Fruit fly (Drosophila melanogaster) whole organism, embryonic: ENCODE results near the gene smal.

Experiments used
- CG11398 ChIP-seq: fragments of 200-800 bp; sonication (Bioruptor generic); optimal IDR thresholded peaks from 2 replicates; lab custom pipeline; 2016; ENCODE audit warnings: missing biosample characterization, missing genetic modification characterization
- CG1233 ChIP-seq: fragments of 200-800 bp; sonication (Bioruptor generic); optimal IDR thresholded peaks from 4 replicates; lab custom pipeline; 2018; ENCODE audit warnings: missing biosample characterization, mild to moderate bottlenecking, missing genetic modification characterization
- CG12769 ChIP-seq: fragments of 200-800 bp; sonication (Bioruptor generic); optimal IDR thresholded peaks from 2 replicates; lab custom pipeline; 2019; ENCODE audit warnings: missing biosample characterization, mild to moderate bottlenecking, missing genetic modification characterization, moderate library complexity
- CG14860 ChIP-seq: fragments of 200-800 bp; sonication (Bioruptor generic); IDR thresholded peaks from 3 replicates; pipeline ENCODE4 v1.3.6; 2022; ENCODE audit warnings: missing biosample characterization, missing genetic modification characterization; ENCODE audit not compliant: partially characterized antibody
- CG15479 ChIP-seq: fragments of 200-800 bp; sonication (Bioruptor generic); optimal IDR thresholded peaks from 3 replicates; lab custom pipeline; 2019; ENCODE audit warnings: missing biosample characterization, mild to moderate bottlenecking, missing genetic modification characterization, moderate library complexity
- CG15696 ChIP-seq: fragments of 200-800 bp; sonication (Bioruptor generic); optimal IDR thresholded peaks from 2 replicates; lab custom pipeline; 2019; ENCODE audit warnings: missing biosample characterization, mild to moderate bottlenecking, missing genetic modification characterization, moderate library complexity
- CG16813 ChIP-seq: fragments of 200-800 bp; sonication (Bioruptor generic); IDR thresholded peaks from 3 replicates; pipeline ENCODE4 v1.3.6; 2022; ENCODE audit warnings: missing biosample characterization, missing genetic modification characterization; ENCODE audit not compliant: partially characterized antibody
- CG17612 ChIP-seq: fragments of 200-800 bp; sonication (Bioruptor generic); IDR thresholded peaks from 2 replicates; pipeline ENCODE4 v1.3.6; 2022; ENCODE audit warnings: missing biosample characterization, missing genetic modification characterization
- CG17802 ChIP-seq: fragments of 200-800 bp; sonication (Bioruptor generic); optimal IDR thresholded peaks from 2 replicates; lab custom pipeline; 2018; ENCODE audit warnings: missing biosample characterization, mild to moderate bottlenecking, missing genetic modification characterization, moderate library complexity
- CG2120 ChIP-seq: fragments of 200-800 bp; sonication (Bioruptor generic); optimal IDR thresholded peaks from 3 replicates; lab custom pipeline; 2016; ENCODE audit warnings: missing biosample characterization, missing genetic modification characterization
- CG3065 ChIP-seq: fragments of 200-800 bp; sonication (Bioruptor generic); optimal IDR thresholded peaks from 2 replicates; lab custom pipeline; 2016; ENCODE audit warnings: missing biosample characterization, missing genetic modification characterization
- CG33557 ChIP-seq: fragments of 200-800 bp; sonication (Bioruptor generic); optimal IDR thresholded peaks from 2 replicates; lab custom pipeline; 2019; ENCODE audit warnings: missing biosample characterization, mild to moderate bottlenecking, missing genetic modification characterization, moderate library complexity
- CG34376 ChIP-seq: fragments of 200-800 bp; sonication (Bioruptor generic); optimal IDR thresholded peaks from 2 replicates; lab custom pipeline; 2018; ENCODE audit warnings: missing biosample characterization, mild to moderate bottlenecking, missing genetic modification characterization
- CG7928 ChIP-seq: fragments of 200-800 bp; sonication (Bioruptor generic); optimal IDR thresholded peaks from 2 replicates; lab custom pipeline; 2017; ENCODE audit warnings: missing biosample characterization, mild to moderate bottlenecking, missing genetic modification characterization
- CG8359 ChIP-seq: fragments of 200-800 bp; sonication (Bioruptor generic); optimal IDR thresholded peaks from 2 replicates; lab custom pipeline; 2017; ENCODE audit warnings: missing biosample characterization, mild to moderate bottlenecking, missing genetic modification characterization, borderline replicate concordance
- CTCF ChIP-seq: fragments of 200-800 bp; sonication (Bioruptor generic); optimal IDR thresholded peaks from 2 replicates; lab custom pipeline; 2017; ENCODE audit warnings: missing biosample characterization, mild to moderate bottlenecking, missing genetic modification characterization, moderate library complexity
- CkIIα-i1 ChIP-seq: fragments of 200-800 bp; sonication (Bioruptor generic); IDR thresholded peaks from 2 replicates; pipeline ENCODE4 v1.3.6; 2022; ENCODE audit warnings: missing biosample characterization, missing genetic modification characterization
- D19A ChIP-seq: fragments of 200-800 bp; optimal IDR thresholded peaks from 3 replicates; lab custom pipeline; 2019; ENCODE audit warnings: missing biosample characterization, mild to moderate bottlenecking, missing genetic modification characterization, moderate library complexity
- Fer3 ChIP-seq: fragments of 200-800 bp; sonication (Bioruptor generic); optimal IDR thresholded peaks from 2 replicates; lab custom pipeline; 2018; ENCODE audit warnings: missing biosample characterization, mild to moderate bottlenecking, missing genetic modification characterization, moderate library complexity
- HLH3B ChIP-seq: fragments of 200-800 bp; sonication (Bioruptor generic); IDR thresholded peaks from 2 replicates; pipeline ENCODE4 v1.3.6; 2022; ENCODE audit warnings: missing biosample characterization, missing genetic modification characterization
- Lhr ChIP-seq: fragments of 200-800 bp; sonication (Bioruptor generic); optimal IDR thresholded peaks from 3 replicates; lab custom pipeline; 2017; ENCODE audit warnings: mild to moderate bottlenecking, missing biosample characterization, missing genetic modification reagents, missing genetic modification characterization
- MESR4 ChIP-seq: fragments of 200-800 bp; sonication (Bioruptor generic); optimal IDR thresholded peaks from 2 replicates; lab custom pipeline; 2018; ENCODE audit warnings: missing biosample characterization, mild to moderate bottlenecking, missing genetic modification characterization, moderate library complexity
- NK7.1 ChIP-seq: fragments of 200-800 bp; sonication (Bioruptor generic); optimal IDR thresholded peaks from 3 replicates; lab custom pipeline; 2016; ENCODE audit warnings: missing biosample characterization, missing genetic modification characterization
- Rx ChIP-seq: fragments of 200-800 bp; sonication (Bioruptor generic); IDR thresholded peaks from 2 replicates; pipeline ENCODE4 v1.3.6; 2022; ENCODE audit warnings: missing biosample characterization, missing genetic modification characterization
- Scr ChIP-seq: fragments of 200-800 bp; sonication (Bioruptor generic); IDR thresholded peaks from 2 replicates; pipeline ENCODE4 v1.3.6; 2022; ENCODE audit warnings: missing biosample characterization, missing genetic modification characterization; ENCODE audit not compliant: partially characterized antibody
- TFAM ChIP-seq: fragments of 200-800 bp; sonication (Bioruptor generic); optimal IDR thresholded peaks from 2 replicates; lab custom pipeline; 2017; ENCODE audit warnings: missing biosample characterization, missing genetic modification characterization, inconsistent platforms
- Vsx1 ChIP-seq: fragments of 200-800 bp; sonication (Bioruptor generic); optimal IDR thresholded peaks from 2 replicates; lab custom pipeline; 2017; ENCODE audit warnings: missing biosample characterization, mild to moderate bottlenecking, missing genetic modification characterization, missing genetic modification reagents
- bigmax ChIP-seq: fragments of 200-800 bp; sonication (Bioruptor generic); optimal IDR thresholded peaks from 2 replicates; lab custom pipeline; 2018; ENCODE audit warnings: missing biosample characterization, mild to moderate bottlenecking, missing genetic modification characterization
- ci ChIP-seq: fragments of 200-800 bp; sonication (Bioruptor generic); IDR thresholded peaks from 3 replicates; pipeline ENCODE4 v1.3.6; 2022; ENCODE audit warnings: missing biosample characterization, missing genetic modification characterization
- fd102C ChIP-seq: fragments of 200-800 bp; sonication (Bioruptor generic); optimal IDR thresholded peaks from 2 replicates; lab custom pipeline; 2018; ENCODE audit warnings: missing biosample characterization, mild to moderate bottlenecking, missing genetic modification characterization, moderate library complexity
- grau ChIP-seq: fragments of 200-800 bp; optimal IDR thresholded peaks from 3 replicates; lab custom pipeline; 2019; ENCODE audit warnings: missing biosample characterization, mild to moderate bottlenecking, missing genetic modification characterization, moderate library complexity
- gsb ChIP-seq: fragments of 200-800 bp; sonication (Bioruptor generic); IDR thresholded peaks from 2 replicates; pipeline ENCODE4 v1.3.6; 2022; ENCODE audit warnings: missing biosample characterization, missing genetic modification characterization
- gsb-n ChIP-seq: fragments of 200-800 bp; sonication (Bioruptor generic); optimal IDR thresholded peaks from 3 replicates; lab custom pipeline; 2018; ENCODE audit warnings: missing biosample characterization, mild to moderate bottlenecking, missing genetic modification characterization
- knrl ChIP-seq: fragments of 200-800 bp; sonication (Bioruptor generic); IDR thresholded peaks from 3 replicates; pipeline ENCODE4 v1.3.6; 2022; ENCODE audit warnings: missing biosample characterization, missing genetic modification characterization; ENCODE audit not compliant: partially characterized antibody
- mirr ChIP-seq: fragments of 200-800 bp; sonication (Bioruptor generic); optimal IDR thresholded peaks from 3 replicates; lab custom pipeline; 2018; ENCODE audit warnings: missing biosample characterization, mild to moderate bottlenecking, missing genetic modification characterization
- nom ChIP-seq: fragments of 200-800 bp; sonication (Bioruptor generic); optimal IDR thresholded peaks from 2 replicates; lab custom pipeline; 2017; ENCODE audit warnings: missing biosample characterization, missing genetic modification characterization, mild to moderate bottlenecking, moderate library complexity, missing genetic modification reagents
- org-1 ChIP-seq: fragments of 200-800 bp; sonication (Bioruptor generic); optimal IDR thresholded peaks from 2 replicates; lab custom pipeline; 2017; ENCODE audit warnings: missing biosample characterization, missing genetic modification characterization
- pfk ChIP-seq: fragments of 200-800 bp; sonication (Bioruptor generic); optimal IDR thresholded peaks from 2 replicates; lab custom pipeline; 2018; ENCODE audit warnings: missing biosample characterization, mild to moderate bottlenecking, missing genetic modification characterization, moderate library complexity
- pum ChIP-seq: fragments of 200-800 bp; sonication (Bioruptor generic); optimal IDR thresholded peaks from 2 replicates; lab custom pipeline; 2016; ENCODE audit warnings: missing biosample characterization, missing genetic modification characterization
- pzg ChIP-seq: fragments of 200-800 bp; sonication (Bioruptor generic); optimal IDR thresholded peaks from 3 replicates; lab custom pipeline; 2018; ENCODE audit warnings: missing biosample characterization, mild to moderate bottlenecking, missing genetic modification characterization, moderate library complexity
- salm ChIP-seq: fragments of 200-800 bp; sonication (Bioruptor generic); optimal IDR thresholded peaks from 2 replicates; lab custom pipeline; 2018; ENCODE audit warnings: missing biosample characterization, mild to moderate bottlenecking, missing genetic modification characterization
- sd ChIP-seq: fragments of 200-800 bp; sonication (Bioruptor generic); optimal IDR thresholded peaks from 3 replicates; lab custom pipeline; 2018; ENCODE audit warnings: missing biosample characterization, mild to moderate bottlenecking, missing genetic modification characterization, moderate library complexity
- sens ChIP-seq: fragments of 200-800 bp; sonication (Bioruptor generic); peaks from one replicate; lab custom pipeline; 2016; ENCODE audit warnings: missing biosample characterization, missing genetic modification characterization
- so ChIP-seq: fragments of 200-800 bp; sonication (Bioruptor generic); IDR thresholded peaks from 3 replicates; pipeline ENCODE4 v1.3.6; 2022; ENCODE audit warnings: missing biosample characterization, missing genetic modification characterization
- stc ChIP-seq: fragments of 200-800 bp; sonication (Bioruptor generic); IDR thresholded peaks from 2 replicates; pipeline ENCODE4 v1.3.6; 2022; ENCODE audit warnings: missing biosample characterization, missing genetic modification characterization
- tll ChIP-seq, 2 experiments: fragments of 200-800 bp in 1 of 2; fragments of >200 bp in 1 of 2; sonication (Bioruptor generic) in 1 of 2; optimal IDR thresholded peaks; 2 replicates each; lab custom pipeline; 2017 to 2019; ENCODE audit warnings: missing biosample characterization in 2 of 2, missing genetic modification characterization in 2 of 2, mild to moderate bottlenecking in 1 of 2, moderate library complexity in 1 of 2
- twi ChIP-seq: fragments of 200-800 bp; optimal IDR thresholded peaks from 2 replicates; lab custom pipeline; 2019; ENCODE audit warnings: missing biosample characterization, mild to moderate bottlenecking, missing genetic modification characterization, moderate library complexity
- zen2 ChIP-seq: fragments of 200-800 bp; sonication (Bioruptor generic); IDR thresholded peaks from 3 replicates; pipeline ENCODE4 v1.3.6; 2022; ENCODE audit warnings: missing biosample characterization, missing genetic modification characterization; ENCODE audit not compliant: partially characterized antibody
- zfh1 ChIP-seq: fragments of 200-800 bp; sonication (Bioruptor generic); IDR thresholded peaks from 3 replicates; pipeline ENCODE4 v1.3.6; 2022; ENCODE audit warnings: missing biosample characterization, missing genetic modification characterization

smal gene

DNA sequence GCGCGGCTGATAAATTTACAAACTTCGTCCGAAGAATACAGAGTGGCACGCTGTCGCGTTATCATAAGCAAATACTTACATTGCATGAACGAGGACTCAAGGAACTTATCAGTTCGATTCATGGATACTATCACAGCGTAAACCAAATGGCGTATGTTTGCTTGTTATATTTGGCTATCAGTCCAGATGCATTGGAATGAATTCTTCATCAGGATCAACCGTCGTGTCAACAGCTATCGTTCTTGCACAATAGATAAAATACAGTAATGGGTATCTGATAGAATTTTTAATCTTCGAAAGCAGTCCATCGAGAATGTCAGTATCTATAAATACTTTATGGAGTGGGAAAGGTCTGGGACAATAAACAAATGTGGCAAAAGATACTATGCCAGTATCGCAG lies 1.8 kb upstream of the smal start:
- TF ChIP-seq CG33557 (GFP tag; lab: Kevin White, UChicago) (peak; percentile 7), CG16813 (0 out of 3 replicates have a peak, but pooled peaks have one; percentile 33), twi (tag; lab: Kevin White, UChicago) (peak; percentile 28), CG15696 (tag; lab: Kevin White, UChicago) (peak; percentile 55), CG14860 (GFP tag; lab: Robert Waterston, UW) (peak; percentile 33; the same call in 1 of the 3 replicates), CG8359 (peak; percentile 31), gsb (no peak), Scr (0 out of 2 replicates have a peak, but pooled peaks have one; percentile 12), CG15479 (GFP tag; lab: Kevin White, UChicago) (peak; percentile 97), sens (GFP tag; lab: Kevin White, UChicago) (peak; percentile 66), MESR4 (GFP tag; lab: Kevin White, UChicago) (no peak), zfh1 (GFP tag; lab: Robert Waterston, UW) (0 out of 3 replicates have a peak, but pooled peaks have one; percentile 9), CG2120 (GFP tag; lab: Kevin White, UChicago) (no peak), fd102C (GFP tag; lab: Kevin White, UChicago) (peak; percentile 56)

- TF ChIP-seq CG12769 (tag; lab: Kevin White, UChicago) (no peak), grau (tag; lab: Kevin White, UChicago) (no peak), gsb-n (tag; lab: Kevin White, UChicago) (peak; percentile 77), CG17612 (GFP tag; lab: Robert Waterston, UW) (no peak), CkIIα-i1 (GFP tag; lab: Robert Waterston, UW) (no peak), CG3065 (GFP tag; lab: Kevin White, UChicago) (no peak), bigmax (no peak), Vsx1 (peak; percentile 88), knrl (no peak), tll (GFP tag; optimal IDR thresholded peaks at IDR 0.05; lab: Kevin White, UChicago) (no peak), NK7.1 (GFP tag; lab: Kevin White, UChicago) (no peak), CG17802 (no peak), nom (no peak), zen2 (GFP tag; lab: Robert Waterston, UW) (peak; percentile 4; the same call in 1 of the 3 replicates), salm (tag; lab: Kevin White, UChicago) (peak; percentile 65), sd (tag; lab: Kevin White, UChicago) (peak; percentile 75), Fer3 (no peak), org-1 (GFP tag; lab: Kevin White, UChicago) (no peak), D19A (tag; lab: Kevin White, UChicago) (no peak), CG34376 (no peak), CG1233 (GFP tag; lab: Kevin White, UChicago) (no peak), CG7928 (GFP tag; lab: Kevin White, UChicago) (no peak), pfk (no peak), TFAM (GFP tag; lab: Kevin White, UChicago) (no peak), CTCF (GFP tag; lab: Kevin White, UChicago) (peak; percentile 8), Lhr (GFP tag; lab: Kevin White, UChicago) (no peak), pzg (no peak), Rx (GFP tag; lab: Robert Waterston, UW) (no peak), mirr (no peak), ci (GFP tag; lab: Robert Waterston, UW) (0 out of 3 replicates have a peak, but pooled peaks have one; percentile 29), CG11398 (no peak), pum (GFP tag; lab: Kevin White, UChicago) (no peak), stc (GFP tag; lab: Robert Waterston, UW) (no peak), so (GFP tag; lab: Robert Waterston, UW) (0 out of 3 replicates have a peak, but pooled peaks have one; percentile 38), HLH3B (no peak)
Measured at dm6 chr2L:6178118-6178739, 704 bp upstream of the smal start.
